Worm (Caenorhabditis elegans) whole organism, midembryonic: ENCODE data around the gene rcan-1.

ENCODE experiments used
- T22C8.4 ChIP-seq: fragments of 200-800 bp; sonication (Bioruptor generic); IDR thresholded peaks from 2 replicates; pipeline ENCODE4 v1.3.6; 2022; ENCODE audit warnings: missing genetic modification characterization, missing compliant biosample characterization
- cog-1 ChIP-seq: sonication (generic microtip); optimal IDR thresholded peaks from 2 replicates; lab custom pipeline; 2016; ENCODE audit warnings: missing genetic modification characterization, missing compliant biosample characterization
- flt-1 ChIP-seq: fragments of 200-800 bp; sonication (Bioruptor generic); IDR thresholded peaks from 2 replicates; pipeline ENCODE4 v1.3.6; 2022; ENCODE audit warnings: missing genetic modification characterization, missing compliant biosample characterization
- klf-2 ChIP-seq: fragments of 200-800 bp; sonication (Bioruptor generic); conservative IDR thresholded peaks from 2 replicates; pipeline ENCODE4 v1.3.6; 2022; ENCODE audit warnings: missing genetic modification reagents, missing genetic modification characterization, missing compliant biosample characterization
- med-1 ChIP-seq: sonication (generic microtip); optimal IDR thresholded peaks from 2 replicates; lab custom pipeline; 2017; ENCODE audit warnings: missing genetic modification characterization, mild to moderate bottlenecking, missing compliant biosample characterization, antibody characterized with exemption, missing genetic modification reagents; ENCODE audit not compliant: insufficient read depth
- ref-1 ChIP-seq: fragments of 200-800 bp; sonication (Bioruptor generic); conservative IDR thresholded peaks from 2 replicates; pipeline ENCODE4 v1.3.6; 2022; ENCODE audit warnings: missing genetic modification reagents, missing genetic modification characterization, missing compliant biosample characterization
- tab-1 ChIP-seq: fragments of 200-800 bp; sonication (Bioruptor generic); IDR thresholded peaks from 2 replicates; pipeline ENCODE4 v1.3.6; 2022; ENCODE audit warnings: missing genetic modification characterization, missing compliant biosample characterization
- ztf-23 ChIP-seq: fragments of 200-800 bp; sonication (Bioruptor generic); IDR thresholded peaks from 2 replicates; pipeline ENCODE4 v1.3.6; 2022; ENCODE audit warnings: missing genetic modification reagents, missing genetic modification characterization, missing compliant biosample characterization
- ztf-29 ChIP-seq: fragments of 200-800 bp; sonication (Bioruptor generic); IDR thresholded peaks from 2 replicates; pipeline ENCODE4 v1.3.6; 2022; ENCODE audit warnings: missing genetic modification reagents, missing genetic modification characterization, missing compliant biosample characterization

- no peak for TF ChIP-seq cog-1 (tag; lab: Kevin White, UChicago)
- no peak for TF ChIP-seq flt-1
- no peak for TF ChIP-seq ztf-23
- no peak for TF ChIP-seq klf-2 (GFP tag; lab: Robert Waterston, UW)
- no peak for TF ChIP-seq med-1 (GFP tag; lab: Kevin White, UChicago)
- no peak for TF ChIP-seq tab-1 (GFP tag; lab: Robert Waterston, UW)
- no peak for TF ChIP-seq ref-1 (GFP tag; lab: Robert Waterston, UW)
- no peak for TF ChIP-seq ztf-29 (GFP tag; lab: Robert Waterston, UW)
- no peak for TF ChIP-seq T22C8.4 (GFP tag; lab: Robert Waterston, UW)
These were observed 43.9 kb upstream of the rcan-1 start, which contains the start of gene egg-1 for ce11 chrIII:5727827-5728226.
